Fruit fly (Drosophila melanogaster) Kc167 (cell line): ENCODE results near the gene CG9801.

ENCODE experiments used
- Myc ChIP-seq: fragments of >200 bp; optimal IDR thresholded peaks from 2 replicates; lab custom pipeline; 2017; ENCODE audit warnings: missing external identifiers
- Sin3A ChIP-seq: fragments of >200 bp; optimal IDR thresholded peaks from 2 replicates; lab custom pipeline; 2018; ENCODE audit warnings: missing external identifiers
- h ChIP-seq: fragments of >200 bp; optimal IDR thresholded peaks from 3 replicates; lab custom pipeline; 2018; ENCODE audit warnings: missing external identifiers
- insv ChIP-seq: fragments of >200 bp; optimal IDR thresholded peaks from 3 replicates; lab custom pipeline; 2018; ENCODE audit warnings: missing external identifiers
- psq ChIP-seq: fragments of >200 bp; optimal IDR thresholded peaks from 2 replicates; lab custom pipeline; 2017; ENCODE audit warnings: missing external identifiers
- ttk ChIP-seq: sonication (Bioruptor generic); optimal IDR thresholded peaks from 2 replicates; lab custom pipeline; 2017; ENCODE audit warnings: missing external identifiers

CG9801 gene

dm6 chr3R:8731597-8732263 lies 15.7 kb downstream of the CG9801 start, which contains the start of the genes M1BP and CG8202:
Gene M1BP (minus strand): TSS chr3R:8731698.
Gene CG8202 (plus strand): TSS chr3R:8732091.
- no peak for TF ChIP-seq h (lab: Kevin White, UChicago)
- TF ChIP-seq insv (lab: Kevin White, UChicago): no peak
- TF ChIP-seq ttk (lab: Kevin White, UChicago): no peak
- no peak for TF ChIP-seq psq (lab: Kevin White, UChicago)
- no peak for TF ChIP-seq Myc (lab: Kevin White, UChicago)
- TF ChIP-seq Sin3A (lab: Kevin White, UChicago): no peak

dm6 chr3R:8729542-8729941 lies 17.9 kb downstream of the CG9801 start, which contains the start of gene ranshi:
Gene ranshi (minus strand): TSS chr3R:8729693.
- TF ChIP-seq Sin3A (lab: Kevin White, UChicago) (no peak), Myc (lab: Kevin White, UChicago) (no peak), psq (lab: Kevin White, UChicago) (no peak), insv (lab: Kevin White, UChicago) (no peak), h (lab: Kevin White, UChicago) (no peak), ttk (lab: Kevin White, UChicago) (no peak)

- TF ChIP-seq ttk (lab: Kevin White, UChicago) (no peak), psq (lab: Kevin White, UChicago) (no peak), insv (lab: Kevin White, UChicago) (no peak), h (lab: Kevin White, UChicago) (no peak), Myc (lab: Kevin White, UChicago) (no peak), Sin3A (lab: Kevin White, UChicago) (no peak)
Observed at dm6 chr3R:8726632-8727031, 20.8 kb downstream of the CG9801 start, which contains the start of gene CG8159. Gene CG8159 (plus strand): TSS chr3R:8726854.

dm6 chr3R:8725179-8725578 lies 22.3 kb downstream of the CG9801 start, which contains the start of gene ouib:
Gene ouib (plus strand): TSS chr3R:8725479.
- TF ChIP-seq insv (lab: Kevin White, UChicago) (no peak), Myc (lab: Kevin White, UChicago) (no peak), h (lab: Kevin White, UChicago) (no peak), ttk (lab: Kevin White, UChicago) (no peak)

dm6 chr3R:8722962-8723548 lies 24.4 kb downstream of the CG9801 start, which contains the start of gene nom:
Gene nom (plus strand): TSS chr3R:8723174.
- TF ChIP-seq h (lab: Kevin White, UChicago) (no peak), Sin3A (lab: Kevin White, UChicago) (no peak), psq (lab: Kevin White, UChicago) (no peak), insv (lab: Kevin White, UChicago) (no peak), ttk (lab: Kevin White, UChicago) (no peak)

dm6 chr3R:8721071-8721470 lies 26.4 kb downstream of the CG9801 start, which contains the start of gene CG8136:
Gene CG8136 (plus strand): TSS chr3R:8721371.
- TF ChIP-seq h (lab: Kevin White, UChicago) (no peak), ttk (lab: Kevin White, UChicago) (no peak)

- TF ChIP-seq insv (lab: Kevin White, UChicago) (no peak), Sin3A (lab: Kevin White, UChicago) (no peak), h (lab: Kevin White, UChicago) (no peak), psq (lab: Kevin White, UChicago) (no peak), Myc (lab: Kevin White, UChicago) (no peak), ttk (lab: Kevin White, UChicago) (no peak)
Observed at dm6 chr3R:8718898-8719297, 28.6 kb downstream of the CG9801 start, which contains the start of gene CG11760. Gene CG11760 (plus strand): TSS chr3R:8719198.

- TF ChIP-seq insv (lab: Kevin White, UChicago): no peak
- no peak for TF ChIP-seq ttk (lab: Kevin White, UChicago)
- no peak for TF ChIP-seq Myc (lab: Kevin White, UChicago)
- no peak for TF ChIP-seq h (lab: Kevin White, UChicago)
- no peak for TF ChIP-seq Sin3A (lab: Kevin White, UChicago)
- no peak for TF ChIP-seq psq (lab: Kevin White, UChicago)
Observed at dm6 chr3R:8718356-8718755, 29.1 kb downstream of the CG9801 start, which contains the start of gene Cks85A. Gene Cks85A (minus strand): TSS chr3R:8718456.

- TF ChIP-seq Sin3A (lab: Kevin White, UChicago) (no peak), psq (lab: Kevin White, UChicago) (no peak), h (lab: Kevin White, UChicago) (no peak), insv (lab: Kevin White, UChicago) (no peak), Myc (lab: Kevin White, UChicago) (no peak), ttk (lab: Kevin White, UChicago) (no peak)
Observed at dm6 chr3R:8716551-8716879, 31.0 kb downstream of the CG9801 start.

dm6 chr3R:8715851-8716550 lies 31.5 kb downstream of the CG9801 start, which contains the start of gene TMEM216:
Gene TMEM216 (plus strand): TSS chr3R:8716243.
- TF ChIP-seq psq (lab: Kevin White, UChicago) (no peak), Sin3A (lab: Kevin White, UChicago) (no peak)

- TF ChIP-seq Sin3A (lab: Kevin White, UChicago) (no peak), h (lab: Kevin White, UChicago) (no peak), psq (lab: Kevin White, UChicago) (no peak), insv (lab: Kevin White, UChicago) (no peak), ttk (lab: Kevin White, UChicago) (no peak), Myc (lab: Kevin White, UChicago) (no peak)
Observed at dm6 chr3R:8715371-8715770, 32.1 kb downstream of the CG9801 start.
